Fruit fly (Drosophila melanogaster): ENCODE data around the gene Itpr.

DNA sequence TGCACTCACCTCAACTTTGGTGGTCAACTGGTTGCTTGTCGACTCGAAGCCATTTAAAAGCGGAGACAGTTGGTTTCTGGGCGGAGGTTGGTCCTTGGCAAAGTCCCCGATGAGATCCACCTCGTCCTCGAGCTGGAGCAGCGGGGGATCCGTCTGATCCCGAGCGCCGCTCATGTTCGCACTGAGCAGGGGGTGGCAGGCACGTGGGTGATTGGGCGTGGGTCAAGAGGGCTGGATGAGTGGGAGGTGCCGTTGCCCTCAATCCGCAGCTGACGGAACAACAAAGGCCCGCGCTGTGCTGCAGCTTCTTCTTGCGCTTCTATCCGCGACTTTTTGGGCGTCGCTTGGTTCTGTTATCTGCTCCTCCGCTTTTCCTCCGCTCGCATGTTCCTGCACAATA, 46.0 kb downstream of the Itpr start:
- TF ChIP-seq Gug (GFP tag; IDR thresholded peaks at IDR 0.05), result no peak
- TF ChIP-seq CG11902 (GFP tag; optimal IDR thresholded peaks at IDR 0.05), result no peak
- TF ChIP-seq ss (GFP tag; optimal IDR thresholded peaks at IDR 0.05), result no peak
